Worm (Caenorhabditis elegans): ENCODE data around the gene Y97E10AR.3.

ce11 chrV:7980370-7980987, 26.8 kb downstream of the Y97E10AR.3 start:
- TF ChIP-seq tab-1 (GFP tag; IDR thresholded peaks at IDR 0.05) (no peak), ref-1 (GFP tag; conservative IDR thresholded peaks at IDR 0.05) (no peak)

Measured in whole organism, midembryonic.